Fruit fly (Drosophila melanogaster): ENCODE data around the gene Cpr76Bd.

The Cpr76Bd gene

dm6 chr3L:19559171-19559570, 26.6 kb downstream of the Cpr76Bd start:
- no peak for TF ChIP-seq Abd-B (GFP tag; optimal IDR thresholded peaks at IDR 0.05)
- TF ChIP-seq N (GFP tag; optimal IDR thresholded peaks at IDR 0.05) = no peak
- TF ChIP-seq fru (GFP tag; optimal IDR thresholded peaks at IDR 0.05) = no peak

dm6 chr3L:19560005-19560694, 27.6 kb downstream of the Cpr76Bd start:
- TF ChIP-seq ey (GFP tag; optimal IDR thresholded peaks at IDR 0.05) (no peak), dsf (GFP tag; optimal IDR thresholded peaks at IDR 0.05; ENCODE audit: borderline replicate concordance) (no peak), dmrt93B (GFP tag; optimal IDR thresholded peaks at IDR 0.05) (no peak), CG9705 (GFP tag; optimal IDR thresholded peaks at IDR 0.05) (no peak), Sp1 (GFP tag; optimal IDR thresholded peaks at IDR 0.05) (no peak), Vsx2 (GFP tag; optimal IDR thresholded peaks at IDR 0.05; ENCODE audit: partially characterized antibody) (no peak), pan (optimal IDR thresholded peaks at IDR 0.05) (no peak), Hr83 (GFP tag; optimal IDR thresholded peaks at IDR 0.05; ENCODE audit: poor library complexity, severe bottlenecking) (peak; percentile 12), foxo (GFP tag; optimal IDR thresholded peaks at IDR 0.05) (no peak), dl (GFP tag; optimal IDR thresholded peaks at IDR 0.05; ENCODE audit: insufficient read depth in 1 of 2, partially characterized antibody in 2 of 2) (no peak), Dif (GFP tag; optimal IDR thresholded peaks at IDR 0.05; ENCODE audit: partially characterized antibody) (peak; percentile 28), Dfd (GFP tag; optimal IDR thresholded peaks at IDR 0.05) (no peak), rgr (GFP tag; optimal IDR thresholded peaks at IDR 0.05) (no peak), N (GFP tag; optimal IDR thresholded peaks at IDR 0.05) (no peak), Abd-B (GFP tag; optimal IDR thresholded peaks at IDR 0.05) (no peak), GATAd (GFP tag; optimal IDR thresholded peaks at IDR 0.05) (no peak), psq (GFP tag; optimal IDR thresholded peaks at IDR 0.05) (no peak), CG32264 (GFP tag; optimal IDR thresholded peaks at IDR 0.05) (no peak), Rel (GFP tag; optimal IDR thresholded peaks at IDR 0.05) (no peak), Rel (tag; optimal IDR thresholded peaks at IDR 0.05) (peak; percentile 8)

dm6 chr3L:19560695-19561246, 28.2 kb downstream of the Cpr76Bd start:
- TF ChIP-seq CG9705 (GFP tag; optimal IDR thresholded peaks at IDR 0.05) (peak; percentile 99), ey (GFP tag; optimal IDR thresholded peaks at IDR 0.05) (peak; percentile 98), CG32264 (GFP tag; optimal IDR thresholded peaks at IDR 0.05) (peak; percentile 94), br (GFP tag; optimal IDR thresholded peaks at IDR 0.05) (peak; percentile 98), sage (GFP tag; optimal IDR thresholded peaks at IDR 0.05) (peak; percentile 97), dsf (GFP tag; optimal IDR thresholded peaks at IDR 0.05; ENCODE audit: borderline replicate concordance) (peak; percentile 93), OdsH (GFP tag; optimal IDR thresholded peaks at IDR 0.05) (peak; percentile 99), Sp1 (GFP tag; optimal IDR thresholded peaks at IDR 0.05) (peak; percentile 99), lola (GFP tag; optimal IDR thresholded peaks at IDR 0.05) (no peak), Jra (GFP tag; optimal IDR thresholded peaks at IDR 0.05) (peak; percentile 94), dl (GFP tag; optimal IDR thresholded peaks at IDR 0.05; ENCODE audit: insufficient read depth in 1 of 2, partially characterized antibody in 2 of 2) (no peak), Hr78 (GFP tag; optimal IDR thresholded peaks at IDR 0.05) (no peak), usp (GFP tag; optimal IDR thresholded peaks at IDR 0.05) (no peak), Hnf4 (GFP tag; optimal IDR thresholded peaks at IDR 0.05) (peak; percentile 98), Dif (GFP tag; optimal IDR thresholded peaks at IDR 0.05; ENCODE audit: partially characterized antibody) (no peak), N (GFP tag; optimal IDR thresholded peaks at IDR 0.05) (no peak), dmrt93B (GFP tag; optimal IDR thresholded peaks at IDR 0.05) (peak; percentile 97), jim (GFP tag; optimal IDR thresholded peaks at IDR 0.05) (peak; percentile 55), foxo (GFP tag; optimal IDR thresholded peaks at IDR 0.05) (peak; percentile 77 to 99), Abd-B (GFP tag; optimal IDR thresholded peaks at IDR 0.05) (no peak), Myc (optimal IDR thresholded peaks at IDR 0.05) (no peak), rgr (GFP tag; optimal IDR thresholded peaks at IDR 0.05) (peak; percentile 99), HLH106 (tag; optimal IDR thresholded peaks at IDR 0.05) (peak; percentile 99), tai (GFP tag; optimal IDR thresholded peaks at IDR 0.05) (peak; percentile 92), brk (GFP tag; optimal IDR thresholded peaks at IDR 0.05) (peak; percentile 97), GATAd (GFP tag; optimal IDR thresholded peaks at IDR 0.05) (no peak), sv (GFP tag; optimal IDR thresholded peaks at IDR 0.05) (peak; percentile 93), Hr83 (GFP tag; optimal IDR thresholded peaks at IDR 0.05; ENCODE audit: poor library complexity, severe bottlenecking) (no peak), woc (GFP tag; optimal IDR thresholded peaks at IDR 0.05) (peak; percentile 96), fru (GFP tag; optimal IDR thresholded peaks at IDR 0.05) (peak; percentile 99), pan (optimal IDR thresholded peaks at IDR 0.05) (no peak), Vsx2 (GFP tag; optimal IDR thresholded peaks at IDR 0.05; ENCODE audit: partially characterized antibody) (peak; percentile 32), h (GFP tag; optimal IDR thresholded peaks at IDR 0.05) (peak; percentile 99), CrebA (GFP tag; optimal IDR thresholded peaks at IDR 0.05; ENCODE audit: borderline replicate concordance) (peak; percentile 83), Dfd (GFP tag; optimal IDR thresholded peaks at IDR 0.05) (peak; percentile 91), Rel (GFP tag; optimal IDR thresholded peaks at IDR 0.05) (peak; percentile 97), Rel (tag; optimal IDR thresholded peaks at IDR 0.05) (peak; percentile 95), Mio (GFP tag; optimal IDR thresholded peaks at IDR 0.05) (peak; percentile 63), psq (GFP tag; optimal IDR thresholded peaks at IDR 0.05) (peak; percentile 96)
